Worm (Caenorhabditis elegans) whole organism, mixed stage, embryonic: ENCODE results near the gene decr-1.3.

Source experiments
- bed-3 ChIP-seq: fragments of 200-800 bp; sonication (Bioruptor generic); optimal IDR thresholded peaks from 3 replicates; lab custom pipeline; 2018; ENCODE audit warnings: mild to moderate bottlenecking, missing genetic modification characterization, moderate library complexity, missing compliant biosample characterization
- lin-13 ChIP-seq: fragments of 150-350 bp; optimal IDR thresholded peaks from 2 replicates; lab custom pipeline; 2014; ENCODE audit warnings: missing biosample characterization, missing genetic modification characterization
- mep-1 ChIP-seq: fragments of 150-350 bp; optimal IDR thresholded peaks from 2 replicates; lab custom pipeline; 2017; ENCODE audit warnings: missing biosample characterization, missing genetic modification reagents, missing genetic modification characterization, inconsistent platforms
- nhr-28 ChIP-seq: fragments of 150-350 bp; optimal IDR thresholded peaks from 2 replicates; lab custom pipeline; 2014; ENCODE audit warnings: missing biosample characterization, missing genetic modification characterization
- sem-2 ChIP-seq: fragments of 200-800 bp; sonication (Bioruptor generic); optimal IDR thresholded peaks from 2 replicates; lab custom pipeline; 2018; ENCODE audit warnings: mild to moderate bottlenecking, missing genetic modification characterization, missing compliant biosample characterization
- snpc-4 ChIP-seq: fragments of 150-350 bp; optimal IDR thresholded peaks from 2 replicates; lab custom pipeline; 2014; ENCODE audit warnings: missing biosample characterization, missing genetic modification characterization
- tbx-8 ChIP-seq: fragments of 200-800 bp; sonication (Bioruptor generic); optimal IDR thresholded peaks from 2 replicates; lab custom pipeline; 2018; ENCODE audit warnings: mild to moderate bottlenecking, missing genetic modification characterization, moderate library complexity, missing compliant biosample characterization
- unc-62 ChIP-seq: fragments of 150-350 bp; optimal IDR thresholded peaks from 2 replicates; lab custom pipeline; 2014; ENCODE audit warnings: missing biosample characterization, missing genetic modification reagents, missing genetic modification characterization
- ztf-11 ChIP-seq: fragments of 150-350 bp; optimal IDR thresholded peaks from 2 replicates; lab custom pipeline; 2014; ENCODE audit warnings: missing biosample characterization, missing genetic modification characterization

DNA sequence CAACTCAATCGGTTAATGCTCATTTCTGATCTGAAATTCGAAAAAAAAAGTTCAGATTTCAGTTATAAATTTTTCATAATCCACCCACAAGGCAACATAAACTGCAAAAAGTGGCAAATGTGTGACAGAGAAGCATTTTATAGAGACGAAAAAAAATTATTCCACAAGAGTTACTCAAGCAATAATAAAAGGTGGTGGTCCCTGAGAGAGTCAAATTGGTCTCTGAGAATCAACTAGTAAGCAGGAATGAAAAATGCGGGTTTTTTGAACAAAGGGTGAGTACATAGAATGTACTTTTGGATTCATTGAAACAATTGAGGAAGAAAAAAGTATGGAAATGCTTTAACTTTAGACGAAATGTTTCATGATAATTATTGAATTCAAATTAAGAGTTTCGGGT, 3.0 kb downstream of the decr-1.3 start, which contains the start of gene T05C12.11:
- TF ChIP-seq tbx-8 (GFP tag; lab: Kevin White, UChicago) (no peak), bed-3 (GFP tag; lab: Kevin White, UChicago) (no peak), snpc-4 (tag; lab: Kevin White, UChicago) (no peak), mep-1 (no peak), unc-62 (no peak), nhr-28 (tag; lab: Kevin White, UChicago) (no peak), sem-2 (GFP tag; lab: Kevin White, UChicago) (no peak), ztf-11 (tag; lab: Kevin White, UChicago) (no peak), lin-13 (no peak)
